Fruit fly (Drosophila melanogaster): ENCODE measurements around the gene glo.

Gene glo

dm6 chr3R:11778879-11779278 lies 40.3 kb downstream of the glo start (continued):
- TF ChIP-seq tio (GFP tag; optimal IDR thresholded peaks at IDR 0.05) (no peak), E2f1 (GFP tag; IDR thresholded peaks at IDR 0.05) (no peak), odd (GFP tag; optimal IDR thresholded peaks at IDR 0.05) (no peak), Bgb (GFP tag; IDR thresholded peaks at IDR 0.05; ENCODE audit: partially characterized antibody) (peak; percentile 36), CG9817 (tag; optimal IDR thresholded peaks at IDR 0.05) (no peak), CG3281 (GFP tag; optimal IDR thresholded peaks at IDR 0.05) (no peak), Abd-B (GFP tag; optimal IDR thresholded peaks at IDR 0.05) (no peak), CG7786 (GFP tag; optimal IDR thresholded peaks at IDR 0.05) (no peak), ranshi (GFP tag; IDR thresholded peaks at IDR 0.05) (peak; percentile 53), Hsf (GFP tag; optimal IDR thresholded peaks at IDR 0.05) (no peak), pros (GFP tag; optimal IDR thresholded peaks at IDR 0.05) (peak; percentile 64), Atf3 (GFP tag; optimal IDR thresholded peaks at IDR 0.05) (no peak)

DNA sequence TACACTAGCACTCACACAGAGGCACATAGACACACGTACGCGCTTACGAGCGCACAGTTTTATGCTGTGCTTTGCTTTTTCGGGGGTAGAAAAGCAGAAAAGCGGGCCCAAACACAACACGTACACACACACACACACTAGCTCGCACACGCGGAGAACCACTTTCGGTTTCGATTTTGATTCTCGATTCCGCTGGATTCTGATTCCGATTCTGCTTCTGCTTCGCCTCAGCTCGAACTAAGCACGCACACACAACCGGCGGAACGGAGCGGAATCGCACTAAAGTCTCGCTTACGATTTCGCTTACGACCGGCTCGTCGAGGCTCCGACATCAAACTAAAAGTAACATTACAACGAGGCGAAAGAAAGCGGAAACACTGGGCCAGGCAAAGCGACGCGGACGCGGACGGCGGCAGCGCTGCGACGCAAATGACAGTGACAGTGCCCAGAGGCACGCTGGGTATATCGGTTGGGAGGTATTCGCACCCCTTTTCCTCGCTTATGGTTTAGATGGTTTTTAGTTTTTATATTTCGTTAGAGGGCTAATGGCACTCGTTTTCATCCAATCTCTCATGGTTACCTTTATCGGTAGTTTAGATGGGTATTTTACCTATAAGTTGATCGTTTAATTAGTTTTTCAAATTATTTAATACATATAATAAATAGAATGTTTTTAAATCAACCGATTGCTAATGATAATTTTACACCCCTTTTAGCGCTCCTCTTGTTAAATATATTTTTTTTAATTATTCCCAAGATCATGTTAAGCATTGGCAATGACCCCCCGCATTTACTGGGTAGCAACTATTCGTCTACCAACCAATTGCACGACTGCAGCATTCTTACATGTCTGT lies 41.0 kb downstream of the glo start:
- TF ChIP-seq Fer3 (tag; optimal IDR thresholded peaks at IDR 0.05), result no peak
- no peak for TF ChIP-seq pita (GFP tag; optimal IDR thresholded peaks at IDR 0.05)
- no peak for TF ChIP-seq Poxn (GFP tag; IDR thresholded peaks at IDR 0.05)
- peak; percentile 54; the same call in 1 of the 2 replicates for TF ChIP-seq CG17328 (GFP tag; IDR thresholded peaks at IDR 0.05)
- 0 out of 2 replicates have a peak, but pooled peaks have one; percentile 21 for TF ChIP-seq hbn (GFP tag; IDR thresholded peaks at IDR 0.05; ENCODE audit: partially characterized antibody)
- no peak for TF ChIP-seq Oaz (GFP tag; IDR thresholded peaks at IDR 0.05)
- TF ChIP-seq otp (GFP tag; IDR thresholded peaks at IDR 0.05), result peak; percentile 51
- no peak for TF ChIP-seq CG3995 (GFP tag; optimal IDR thresholded peaks at IDR 0.05)
- peak in 1 of 2 experiments; percentile 6 for TF ChIP-seq Trl (optimal IDR thresholded peaks at IDR 0.05)
- peak; percentile 51 for TF ChIP-seq Trl (GFP tag; optimal IDR thresholded peaks at IDR 0.05)
- peak; percentile 42 for TF ChIP-seq cato (GFP tag; optimal IDR thresholded peaks at IDR 0.05; ENCODE audit: borderline replicate concordance)
- peak; percentile 61 for TF ChIP-seq BtbVII (GFP tag; optimal IDR thresholded peaks at IDR 0.05)
- no peak for TF ChIP-seq maf-S (GFP tag; optimal IDR thresholded peaks at IDR 0.05)
- peak; percentile 78 for TF ChIP-seq CG2712 (tag; optimal IDR thresholded peaks at IDR 0.05)
- TF ChIP-seq Dip2 (GFP tag; IDR thresholded peaks at IDR 0.05), result no peak
- TF ChIP-seq her (GFP tag; optimal IDR thresholded peaks at IDR 0.05), result peak; percentile 75
- peak; percentile 22; the same call in 1 of the 2 replicates for TF ChIP-seq CG10366 (GFP tag; IDR thresholded peaks at IDR 0.05)
- TF ChIP-seq CG5245 (GFP tag; optimal IDR thresholded peaks at IDR 0.05), result no peak
- TF ChIP-seq esg (GFP tag; conservative IDR thresholded peaks at IDR 0.05), result peak; percentile 59
- TF ChIP-seq wor (GFP tag; IDR thresholded peaks at IDR 0.05), result no peak; the same call in 1 of the 2 replicates
- TF ChIP-seq TFAM (GFP tag; optimal IDR thresholded peaks at IDR 0.05), result no peak
- TF ChIP-seq tll (GFP tag; optimal IDR thresholded peaks at IDR 0.05), result peak in 1 of 2 experiments; percentile 69
- TF ChIP-seq NC2α (GFP tag; optimal IDR thresholded peaks at IDR 0.05), result peak; percentile 43
- TF ChIP-seq dmrt11E (tag; optimal IDR thresholded peaks at IDR 0.05), result peak; percentile 79
- peak; percentile 47; the same call in 2 of the 3 replicates for TF ChIP-seq dysf (GFP tag; IDR thresholded peaks at IDR 0.05)
- TF ChIP-seq dpn (GFP tag; optimal IDR thresholded peaks at IDR 0.05), result peak in 1 of 2 experiments; percentile 61
- peak; percentile 8 for TF ChIP-seq wek (GFP tag; optimal IDR thresholded peaks at IDR 0.05)
- TF ChIP-seq grau (tag; optimal IDR thresholded peaks at IDR 0.05), result peak; percentile 70
- peak; percentile 37 for TF ChIP-seq CG18011 (GFP tag; optimal IDR thresholded peaks at IDR 0.05)
- peak; percentile 39 for TF ChIP-seq MTF-1 (GFP tag; optimal IDR thresholded peaks at IDR 0.05; ENCODE audit: borderline replicate concordance)
- TF ChIP-seq Hand (GFP tag; optimal IDR thresholded peaks at IDR 0.05), result peak; percentile 68
- no peak for TF ChIP-seq tna (GFP tag; IDR thresholded peaks at IDR 0.05; ENCODE audit: partially characterized antibody)
- peak; percentile 77 for TF ChIP-seq CG2678 (tag; optimal IDR thresholded peaks at IDR 0.05)
- TF ChIP-seq CG11696 (GFP tag; IDR thresholded peaks at IDR 0.05), result no peak
- no peak for TF ChIP-seq p53 (GFP tag; optimal IDR thresholded peaks at IDR 0.05)
- peak; percentile 54 for TF ChIP-seq CG10979 (tag; optimal IDR thresholded peaks at IDR 0.05)
